Fruit fly (Drosophila melanogaster) whole organism, embryonic: ENCODE results near the gene Polr1D.

Experiments used
- ATbp ChIP-seq: fragments of 200-800 bp; sonication (Bioruptor generic); optimal IDR thresholded peaks from 2 replicates; lab custom pipeline; 2017; ENCODE audit warnings: missing biosample characterization, mild to moderate bottlenecking, missing genetic modification characterization, missing genetic modification reagents
- Adf1 ChIP-seq: fragments of 200-800 bp; sonication (Bioruptor generic); IDR thresholded peaks from 2 replicates; pipeline ENCODE4 v1.3.6; 2022; ENCODE audit warnings: missing biosample characterization, missing genetic modification characterization
- B-H1 ChIP-seq: fragments of 200-800 bp; sonication (Bioruptor generic); IDR thresholded peaks from 3 replicates; pipeline ENCODE4 v1.3.6; 2022; ENCODE audit warnings: missing biosample characterization, missing genetic modification characterization
- Bgb ChIP-seq: fragments of 200-800 bp; sonication (Bioruptor generic); IDR thresholded peaks from 2 replicates; pipeline ENCODE4 v1.3.6; 2022; ENCODE audit warnings: missing biosample characterization, missing genetic modification characterization; ENCODE audit not compliant: partially characterized antibody
- CG10654 ChIP-seq: fragments of 200-800 bp; sonication (Bioruptor generic); optimal IDR thresholded peaks from 2 replicates; lab custom pipeline; 2016; ENCODE audit warnings: missing biosample characterization, missing genetic modification characterization
- CG11247 ChIP-seq: fragments of 200-800 bp; sonication (Bioruptor generic); IDR thresholded peaks from 2 replicates; pipeline ENCODE4 v1.3.6; 2022; ENCODE audit warnings: missing biosample characterization, missing genetic modification characterization
- CG1233 ChIP-seq: fragments of 200-800 bp; sonication (Bioruptor generic); optimal IDR thresholded peaks from 4 replicates; lab custom pipeline; 2018; ENCODE audit warnings: missing biosample characterization, mild to moderate bottlenecking, missing genetic modification characterization
- CG14667 ChIP-seq: fragments of 200-800 bp; sonication (Bioruptor generic); IDR thresholded peaks from 2 replicates; pipeline ENCODE4 v1.3.6; 2022; ENCODE audit warnings: missing biosample characterization, missing genetic modification characterization
- CG14710 ChIP-seq: fragments of 200-800 bp; sonication (Bioruptor generic); optimal IDR thresholded peaks from 3 replicates; lab custom pipeline; 2019; ENCODE audit warnings: missing biosample characterization, mild to moderate bottlenecking, missing genetic modification characterization, moderate library complexity
- CG17829 ChIP-seq: fragments of 200-800 bp; optimal IDR thresholded peaks from 2 replicates; lab custom pipeline; 2019; ENCODE audit warnings: missing biosample characterization, mild to moderate bottlenecking, missing genetic modification characterization, moderate library complexity
- CG18599 ChIP-seq: fragments of 200-800 bp; sonication (Bioruptor generic); optimal IDR thresholded peaks from 3 replicates; lab custom pipeline; 2017; ENCODE audit warnings: missing biosample characterization, missing genetic modification characterization, mild to moderate bottlenecking, moderate library complexity, missing genetic modification reagents
- CG2120 ChIP-seq: fragments of 200-800 bp; sonication (Bioruptor generic); optimal IDR thresholded peaks from 3 replicates; lab custom pipeline; 2016; ENCODE audit warnings: missing biosample characterization, missing genetic modification characterization
- CG2199 ChIP-seq: fragments of 200-800 bp; sonication (Bioruptor generic); IDR thresholded peaks from 3 replicates; pipeline ENCODE4 v1.3.6; 2022; ENCODE audit warnings: missing biosample characterization, missing genetic modification characterization
- CG3847 ChIP-seq: fragments of 200-800 bp; sonication (Bioruptor generic); IDR thresholded peaks from 2 replicates; pipeline ENCODE4 v1.3.6; 2022; ENCODE audit warnings: missing biosample characterization, missing genetic modification characterization
- CG4404 ChIP-seq: fragments of 200-800 bp; sonication (Bioruptor generic); IDR thresholded peaks from 2 replicates; pipeline ENCODE4 v1.3.6; 2022; ENCODE audit warnings: missing biosample characterization, missing genetic modification characterization
- CG4820 ChIP-seq: fragments of 200-800 bp; sonication (Bioruptor generic); optimal IDR thresholded peaks from 3 replicates; lab custom pipeline; 2016; ENCODE audit warnings: missing biosample characterization, missing genetic modification characterization
- CG7786 ChIP-seq: fragments of 200-800 bp; sonication (Bioruptor generic); optimal IDR thresholded peaks from 2 replicates; lab custom pipeline; 2016; ENCODE audit warnings: missing biosample characterization, missing genetic modification characterization
- CG8359 ChIP-seq: fragments of 200-800 bp; sonication (Bioruptor generic); optimal IDR thresholded peaks from 2 replicates; lab custom pipeline; 2017; ENCODE audit warnings: missing biosample characterization, mild to moderate bottlenecking, missing genetic modification characterization, borderline replicate concordance
- CG9876 ChIP-seq: fragments of 200-800 bp; sonication (Bioruptor generic); optimal IDR thresholded peaks from 2 replicates; lab custom pipeline; 2016; ENCODE audit warnings: missing biosample characterization, missing genetic modification characterization
- CG9932 ChIP-seq: fragments of 200-800 bp; sonication (Bioruptor generic); IDR thresholded peaks from 2 replicates; pipeline ENCODE4 v1.3.6; 2022; ENCODE audit warnings: missing biosample characterization, missing genetic modification characterization
- CTCF ChIP-seq: fragments of 200-800 bp; sonication (Bioruptor generic); optimal IDR thresholded peaks from 2 replicates; lab custom pipeline; 2017; ENCODE audit warnings: missing biosample characterization, mild to moderate bottlenecking, missing genetic modification characterization, moderate library complexity
- Ets65A ChIP-seq: fragments of 200-800 bp; sonication (Bioruptor generic); peaks from one replicate; lab custom pipeline; 2016; ENCODE audit warnings: missing biosample characterization, missing genetic modification characterization
- HLH3B ChIP-seq: fragments of 200-800 bp; sonication (Bioruptor generic); IDR thresholded peaks from 2 replicates; pipeline ENCODE4 v1.3.6; 2022; ENCODE audit warnings: missing biosample characterization, missing genetic modification characterization
- HLHmδ ChIP-seq: fragments of 200-800 bp; sonication (Bioruptor generic); optimal IDR thresholded peaks from 2 replicates; lab custom pipeline; 2018; ENCODE audit warnings: missing biosample characterization, mild to moderate bottlenecking, missing genetic modification characterization, moderate library complexity
- Hand ChIP-seq: fragments of 200-800 bp; sonication (Bioruptor generic); optimal IDR thresholded peaks from 2 replicates; lab custom pipeline; 2017; ENCODE audit warnings: mild to moderate bottlenecking, missing biosample characterization, missing genetic modification reagents, missing genetic modification characterization
- Hr3 ChIP-seq: fragments of 200-800 bp; sonication (Bioruptor generic); optimal IDR thresholded peaks from 3 replicates; lab custom pipeline; 2016; ENCODE audit warnings: missing biosample characterization, missing genetic modification characterization
- Nf-YC ChIP-seq: fragments of 200-800 bp; optimal IDR thresholded peaks from 3 replicates; lab custom pipeline; 2019; ENCODE audit warnings: missing biosample characterization, mild to moderate bottlenecking, missing genetic modification characterization, moderate library complexity
- NfI ChIP-seq: fragments of 200-800 bp; sonication (Bioruptor generic); optimal IDR thresholded peaks from 3 replicates; lab custom pipeline; 2018; ENCODE audit warnings: missing biosample characterization, mild to moderate bottlenecking, missing genetic modification characterization, moderate library complexity
- Oaz ChIP-seq: fragments of 200-800 bp; sonication (Bioruptor generic); IDR thresholded peaks from 2 replicates; pipeline ENCODE4 v1.3.6; 2022; ENCODE audit warnings: missing biosample characterization, missing genetic modification characterization
- PHDP ChIP-seq: fragments of 200-800 bp; sonication (Bioruptor generic); optimal IDR thresholded peaks from 3 replicates; lab custom pipeline; 2018; ENCODE audit warnings: missing biosample characterization, mild to moderate bottlenecking, missing genetic modification characterization, moderate library complexity
- Vsx1 ChIP-seq: fragments of 200-800 bp; sonication (Bioruptor generic); optimal IDR thresholded peaks from 2 replicates; lab custom pipeline; 2017; ENCODE audit warnings: missing biosample characterization, mild to moderate bottlenecking, missing genetic modification characterization, missing genetic modification reagents
- al ChIP-seq: fragments of 200-800 bp; sonication (Bioruptor generic); IDR thresholded peaks from 2 replicates; pipeline ENCODE4 v1.3.6; 2022; ENCODE audit warnings: missing biosample characterization, missing genetic modification characterization
- ase ChIP-seq: fragments of 200-800 bp; sonication (Bioruptor generic); IDR thresholded peaks from 3 replicates; pipeline ENCODE4 v1.3.6; 2022; ENCODE audit warnings: missing biosample characterization, missing genetic modification characterization
- crol ChIP-seq: fragments of 200-800 bp; sonication (Bioruptor generic); IDR thresholded peaks from 2 replicates; pipeline ENCODE4 v1.3.6; 2022; ENCODE audit warnings: missing biosample characterization, missing genetic modification characterization
- dmrt11E ChIP-seq: fragments of 200-800 bp; sonication (Bioruptor generic); optimal IDR thresholded peaks from 3 replicates; lab custom pipeline; 2018; ENCODE audit warnings: missing biosample characterization, mild to moderate bottlenecking, missing genetic modification characterization, moderate library complexity
- esg ChIP-seq: fragments of 200-800 bp; sonication (Bioruptor generic); conservative IDR thresholded peaks from 2 replicates; pipeline ENCODE4 v1.3.6; 2022; ENCODE audit warnings: missing biosample characterization, missing genetic modification characterization
- h ChIP-seq: fragments of >200 bp; optimal IDR thresholded peaks from 2 replicates; lab custom pipeline; 2017
- her ChIP-seq: fragments of 200-800 bp; sonication (Bioruptor generic); optimal IDR thresholded peaks from 2 replicates; lab custom pipeline; 2016; ENCODE audit warnings: missing biosample characterization, missing genetic modification characterization
- nerfin-1 ChIP-seq: fragments of 200-800 bp; sonication (Bioruptor generic); optimal IDR thresholded peaks from 3 replicates; lab custom pipeline; 2019; ENCODE audit warnings: missing biosample characterization, mild to moderate bottlenecking, missing genetic modification characterization, moderate library complexity
- nmo ChIP-seq: fragments of 200-800 bp; sonication (Bioruptor generic); optimal IDR thresholded peaks from 2 replicates; lab custom pipeline; 2018; ENCODE audit warnings: missing biosample characterization, mild to moderate bottlenecking, missing genetic modification characterization, moderate library complexity
- otp ChIP-seq: fragments of 200-800 bp; sonication (Bioruptor generic); IDR thresholded peaks from 3 replicates; pipeline ENCODE4, ENCODE4 v1.3.6; 2022; ENCODE audit warnings: missing biosample characterization, missing genetic modification characterization
- peb ChIP-seq: fragments of 200-800 bp; sonication (Bioruptor generic); IDR thresholded peaks from 2 replicates; pipeline ENCODE4 v1.3.6; 2022; ENCODE audit warnings: missing biosample characterization, missing genetic modification characterization
- row ChIP-seq: fragments of 200-800 bp; sonication (Bioruptor generic); IDR thresholded peaks from 3 replicates; pipeline ENCODE4 v1.3.6; 2022; ENCODE audit warnings: missing biosample characterization, missing genetic modification characterization
- sens ChIP-seq: fragments of 200-800 bp; sonication (Bioruptor generic); peaks from one replicate; lab custom pipeline; 2016; ENCODE audit warnings: missing biosample characterization, missing genetic modification characterization
- slp2 ChIP-seq: fragments of 200-800 bp; sonication (Bioruptor generic); optimal IDR thresholded peaks from 2 replicates; lab custom pipeline; 2016; ENCODE audit warnings: missing biosample characterization, missing genetic modification characterization
- sr ChIP-seq: fragments of 200-800 bp; sonication (Bioruptor generic); IDR thresholded peaks from 3 replicates; pipeline ENCODE4 v1.3.6; 2022; ENCODE audit warnings: missing biosample characterization, missing genetic modification characterization
- tll ChIP-seq, 2 experiments: fragments of 200-800 bp in 1 of 2; fragments of >200 bp in 1 of 2; sonication (Bioruptor generic) in 1 of 2; optimal IDR thresholded peaks; 2 replicates each; lab custom pipeline; 2017 to 2019; ENCODE audit warnings: missing biosample characterization in 2 of 2, missing genetic modification characterization in 2 of 2, mild to moderate bottlenecking in 1 of 2, moderate library complexity in 1 of 2
- ttk ChIP-seq: fragments of 200-800 bp; sonication (Bioruptor generic); IDR thresholded peaks from 2 replicates; pipeline ENCODE4 v2.1.2; 2022; ENCODE audit warnings: missing biosample characterization, missing genetic modification characterization
- wdn ChIP-seq: fragments of 200-800 bp; sonication (Bioruptor generic); IDR thresholded peaks from 2 replicates; pipeline ENCODE4 v1.3.6; 2022; ENCODE audit warnings: missing biosample characterization, missing genetic modification characterization
- wor ChIP-seq: fragments of 200-800 bp; sonication (Bioruptor generic); IDR thresholded peaks from 2 replicates; pipeline ENCODE4 v1.3.6; 2022; ENCODE audit warnings: missing biosample characterization, missing genetic modification characterization
- zen2 ChIP-seq: fragments of 200-800 bp; sonication (Bioruptor generic); IDR thresholded peaks from 3 replicates; pipeline ENCODE4 v1.3.6; 2022; ENCODE audit warnings: missing biosample characterization, missing genetic modification characterization; ENCODE audit not compliant: partially characterized antibody

Gene Polr1D

DNA sequence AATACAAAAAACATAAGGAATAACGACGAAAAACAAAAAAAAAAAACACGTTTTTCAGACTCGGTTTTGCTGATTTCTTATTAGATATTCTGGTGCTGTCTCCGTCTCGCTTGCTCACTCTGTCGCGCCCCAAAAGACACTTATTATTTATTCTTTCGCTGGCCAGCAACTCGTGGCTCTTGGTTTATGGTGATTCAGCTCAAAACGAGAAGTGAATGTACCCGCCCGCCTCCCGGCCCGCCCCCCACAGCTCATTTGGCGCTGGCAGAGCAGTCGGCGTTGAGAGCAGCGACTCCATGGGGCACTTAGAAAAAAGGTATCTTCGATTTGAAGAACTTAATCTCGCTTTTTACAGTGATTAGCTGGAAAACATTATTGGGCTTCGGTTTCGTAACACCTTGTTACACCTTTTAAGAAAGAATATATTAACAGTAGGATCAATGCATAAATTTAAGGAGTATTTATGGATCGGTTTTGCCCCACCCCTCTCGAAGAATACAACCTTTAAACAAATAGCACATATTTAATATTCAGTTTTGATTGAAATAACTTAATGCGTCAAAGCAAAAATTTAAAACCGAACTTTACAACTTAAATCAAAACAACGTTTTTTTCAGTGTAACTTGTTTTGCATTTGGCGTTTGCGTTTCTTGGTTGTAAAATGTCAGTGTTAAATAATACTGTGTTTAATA, 6.5 kb upstream of the Polr1D start (continued):
- TF ChIP-seq HLHmδ (GFP tag; lab: Kevin White, UChicago), result no peak
- TF ChIP-seq CG9876 (GFP tag; lab: Kevin White, UChicago), result no peak
- TF ChIP-seq CG2199 (GFP tag; lab: Robert Waterston, UW), result no peak
- TF ChIP-seq CG2120 (GFP tag; lab: Kevin White, UChicago), result peak; percentile 84
- peak; percentile 67 for TF ChIP-seq CG4820 (GFP tag; lab: Kevin White, UChicago)
- peak; percentile 85 for TF ChIP-seq nmo
- peak; percentile 64 for TF ChIP-seq CG1233
- TF ChIP-seq otp (GFP tag; lab: Robert Waterston, UW), result 0 out of 3 replicates have a peak, but pooled peaks have one; percentile 9
- TF ChIP-seq Nf-YC (tag; lab: Kevin White, UChicago), result peak; percentile 18
- TF ChIP-seq CG8359 (GFP tag; lab: Kevin White, UChicago), result peak; percentile 52
- peak; percentile 65 for TF ChIP-seq CG11247 (GFP tag; lab: Robert Waterston, UW)
- peak; percentile 54 for TF ChIP-seq Hr3 (GFP tag; lab: Kevin White, UChicago)
- peak; percentile 70 for TF ChIP-seq NfI (GFP tag; lab: Kevin White, UChicago)
- peak; percentile 76 for TF ChIP-seq CG18599 (GFP tag; lab: Kevin White, UChicago)
- TF ChIP-seq CG14710 (tag; lab: Kevin White, UChicago), result peak; percentile 81
- TF ChIP-seq CG14667 (GFP tag; lab: Robert Waterston, UW), result peak; percentile 32; the same call in 1 of the 2 replicates
- TF ChIP-seq CTCF (GFP tag; lab: Kevin White, UChicago), result no peak
- TF ChIP-seq CG7786 (GFP tag; lab: Kevin White, UChicago), result peak; percentile 70
- TF ChIP-seq sr, result no peak
- TF ChIP-seq ATbp (GFP tag; lab: Kevin White, UChicago), result peak; percentile 54
- TF ChIP-seq wdn (GFP tag; lab: Robert Waterston, UW), result peak; percentile 11; the same call in 1 of the 2 replicates
- TF ChIP-seq Bgb, result no peak
- peak; percentile 95 for TF ChIP-seq sens
- TF ChIP-seq B-H1 (GFP tag; lab: Robert Waterston, UW), result peak; percentile 32; the same call in 1 of the 3 replicates
- TF ChIP-seq crol (GFP tag; lab: Robert Waterston, UW), result peak; percentile 69; the same call in 1 of the 2 replicates
- peak; percentile 27; the same call in 1 of the 2 replicates for TF ChIP-seq wor (GFP tag; lab: Robert Waterston, UW)
- peak; percentile 52 for TF ChIP-seq her (GFP tag; lab: Kevin White, UChicago)
- peak; percentile 46; the same call in 1 of the 2 replicates for TF ChIP-seq CG9932 (GFP tag; lab: Robert Waterston, UW)
- peak; percentile 57; the same call in 2 of the 3 replicates for TF ChIP-seq row (GFP tag; lab: Robert Waterston, UW)
- TF ChIP-seq Adf1 (GFP tag; lab: Robert Waterston, UW), result peak; percentile 87
- TF ChIP-seq tll (GFP tag; optimal IDR thresholded peaks at IDR 0.05; lab: Kevin White, UChicago), result no peak
- no peak; the same call in none of the 2 replicates for TF ChIP-seq CG4404 (GFP tag; lab: Robert Waterston, UW)
- no peak for TF ChIP-seq h
- peak; percentile 49 for TF ChIP-seq al (GFP tag; lab: Robert Waterston, UW)
- TF ChIP-seq PHDP (tag; lab: Kevin White, UChicago), result peak; percentile 77
- peak; percentile 48 for TF ChIP-seq slp2 (GFP tag; lab: Kevin White, UChicago)
- TF ChIP-seq Oaz (GFP tag; lab: Robert Waterston, UW), result no peak
- peak; percentile 56 for TF ChIP-seq CG3847 (GFP tag; lab: Robert Waterston, UW)
- TF ChIP-seq esg, result peak; percentile 50; the same call in 1 of the 2 replicates
- no peak for TF ChIP-seq ttk (GFP tag; lab: Robert Waterston, UW)
- peak; percentile 79 for TF ChIP-seq dmrt11E (tag; lab: Kevin White, UChicago)
- peak; percentile 53 for TF ChIP-seq nerfin-1 (tag; lab: Kevin White, UChicago)
- TF ChIP-seq CG10654 (GFP tag; lab: Kevin White, UChicago), result peak; percentile 26
- peak; percentile 57 for TF ChIP-seq Hand (GFP tag; lab: Kevin White, UChicago)
- peak; percentile 92 for TF ChIP-seq Ets65A (GFP tag; lab: Kevin White, UChicago)
- no peak for TF ChIP-seq ase
- no peak for TF ChIP-seq zen2 (GFP tag; lab: Robert Waterston, UW)
- 0 out of 2 replicates have a peak, but pooled peaks have one; percentile 7 for TF ChIP-seq HLH3B
- peak; percentile 71 for TF ChIP-seq CG17829 (tag; lab: Kevin White, UChicago)
- TF ChIP-seq Vsx1 (GFP tag; lab: Kevin White, UChicago), result peak; percentile 64
- no peak for TF ChIP-seq peb (GFP tag; lab: Robert Waterston, UW)
